Fruit fly (Drosophila melanogaster): ENCODE data around the gene Qsox3.
A peak's percentile ranks its signal among the peaks of the same experiment; 100 is the strongest.

Gene Qsox3

DNA sequence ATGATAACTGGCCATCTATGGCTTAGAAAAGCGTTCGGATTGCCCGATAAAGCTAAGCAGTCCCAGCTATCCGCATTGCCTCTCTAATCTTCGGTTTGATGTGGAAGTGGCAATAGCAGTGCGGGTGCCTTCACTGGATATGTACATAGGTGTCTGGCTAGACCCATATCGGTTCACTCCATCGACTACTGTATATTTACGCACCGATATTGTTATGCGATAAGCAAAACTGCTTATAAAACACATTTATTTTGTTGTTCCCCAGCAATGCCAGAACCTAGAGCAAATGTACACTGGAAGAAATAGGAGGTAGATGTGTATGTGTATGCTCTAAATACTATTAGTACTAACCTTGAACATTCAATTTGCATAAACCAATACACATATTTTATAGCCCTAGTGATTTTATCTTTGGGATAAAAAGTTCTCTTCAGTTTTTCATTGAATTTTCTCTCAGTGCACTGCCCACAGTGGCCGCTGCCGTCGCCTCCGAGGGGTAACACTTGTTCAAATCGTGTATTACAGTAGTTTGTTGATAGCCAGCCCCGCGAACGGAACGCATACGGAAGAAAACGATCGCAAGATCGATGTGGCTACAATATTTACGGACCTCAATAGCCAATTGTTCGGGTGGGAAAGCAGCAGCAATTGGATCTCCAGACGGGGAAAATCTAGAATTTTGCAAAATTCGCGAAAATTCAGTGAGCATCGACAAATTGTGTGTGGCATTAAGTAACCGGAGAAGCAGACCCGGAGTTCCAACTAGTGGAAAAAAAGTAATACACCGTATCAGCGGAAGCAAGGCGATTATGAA is 41.3 kb upstream of the Qsox3 start, which contains the start of gene CG31431 (continued):
- peak; percentile 98 for TF ChIP-seq Pdp1 (GFP tag; optimal IDR thresholded peaks at IDR 0.05)
- TF ChIP-seq CG31365 (tag; optimal IDR thresholded peaks at IDR 0.05): peak; percentile 88
- peak; percentile 98 for TF ChIP-seq CG1603 (tag; optimal IDR thresholded peaks at IDR 0.05)
- peak; percentile 97 for TF ChIP-seq jumu (GFP tag; optimal IDR thresholded peaks at IDR 0.05)
- TF ChIP-seq gt (GFP tag; IDR thresholded peaks at IDR 0.05): peak; percentile 88
- peak; percentile 99 for TF ChIP-seq lab (GFP tag; optimal IDR thresholded peaks at IDR 0.05)
- TF ChIP-seq fd3F (GFP tag; optimal IDR thresholded peaks at IDR 0.05): peak; percentile 96
- TF ChIP-seq az2 (GFP tag; optimal IDR thresholded peaks at IDR 0.05): peak; percentile 97
- TF ChIP-seq CG16815 (GFP tag; optimal IDR thresholded peaks at IDR 0.05): peak; percentile 92
- peak; percentile 97 for TF ChIP-seq crc (GFP tag; optimal IDR thresholded peaks at IDR 0.05)
- peak; percentile 89 for TF ChIP-seq Hey (tag; optimal IDR thresholded peaks at IDR 0.05)
- peak; percentile 97 for TF ChIP-seq repo (GFP tag; optimal IDR thresholded peaks at IDR 0.05)
- peak; percentile 95 for TF ChIP-seq HmgD (GFP tag; optimal IDR thresholded peaks at IDR 0.05)
- peak; percentile 89 for TF ChIP-seq CG5180 (GFP tag; optimal IDR thresholded peaks at IDR 0.05)
- peak; percentile 97 for TF ChIP-seq cwo (GFP tag; optimal IDR thresholded peaks at IDR 0.05)
- TF ChIP-seq CG3065 (GFP tag; optimal IDR thresholded peaks at IDR 0.05): peak; percentile 92
- TF ChIP-seq ftz-f1 (GFP tag; optimal IDR thresholded peaks at IDR 0.05): peak; percentile 83
- TF ChIP-seq crp (GFP tag; optimal IDR thresholded peaks at IDR 0.05): peak in 1 of 2 experiments; percentile 64
- TF ChIP-seq zen (tag; optimal IDR thresholded peaks at IDR 0.05): peak; percentile 97
- TF ChIP-seq Mad (GFP tag; optimal IDR thresholded peaks at IDR 0.05): peak; percentile 94
- peak; percentile 79 for TF ChIP-seq Lim3 (GFP tag; IDR thresholded peaks at IDR 0.05)
- TF ChIP-seq Elba2 (GFP tag; optimal IDR thresholded peaks at IDR 0.05): peak; percentile 41
- peak; percentile 95 for TF ChIP-seq kay (GFP tag; optimal IDR thresholded peaks at IDR 0.05)
- TF ChIP-seq Ada2b (GFP tag; IDR thresholded peaks at IDR 0.05): peak; percentile 98
- TF ChIP-seq Mrtf (GFP tag; IDR thresholded peaks at IDR 0.05): peak; percentile 97
- peak; percentile 96 for TF ChIP-seq ttk (GFP tag; IDR thresholded peaks at IDR 0.05)
- TF ChIP-seq CG6854 (GFP tag; optimal IDR thresholded peaks at IDR 0.05): peak; percentile 96
- no peak for TF ChIP-seq CG42726 (GFP tag; IDR thresholded peaks at IDR 0.05; ENCODE audit: partially characterized antibody)
- TF ChIP-seq CG9817 (tag; optimal IDR thresholded peaks at IDR 0.05): peak; percentile 97
- TF ChIP-seq CG10274 (GFP tag; optimal IDR thresholded peaks at IDR 0.05): peak; percentile 92
- peak; percentile 90 for TF ChIP-seq psq (GFP tag; optimal IDR thresholded peaks at IDR 0.05)
- peak; percentile 96 for TF ChIP-seq CG10979 (tag; optimal IDR thresholded peaks at IDR 0.05)
- peak; percentile 78 for TF ChIP-seq Sry-δ (GFP tag; optimal IDR thresholded peaks at IDR 0.05)
- peak; percentile 95 for TF ChIP-seq Blimp-1 (GFP tag; optimal IDR thresholded peaks at IDR 0.05)
- peak; percentile 96 for TF ChIP-seq CG16779 (GFP tag; IDR thresholded peaks at IDR 0.05)
- TF ChIP-seq p53 (GFP tag; optimal IDR thresholded peaks at IDR 0.05): peak; percentile 82
- TF ChIP-seq CG32772 (GFP tag; IDR thresholded peaks at IDR 0.05): peak; percentile 97
- TF ChIP-seq CG6254 (GFP tag; optimal IDR thresholded peaks at IDR 0.05): peak; percentile 89
- peak; percentile 73 to 97 for TF ChIP-seq eve (GFP tag; optimal IDR thresholded peaks at IDR 0.05)
- TF ChIP-seq D19A (tag; optimal IDR thresholded peaks at IDR 0.05): peak; percentile 94
- peak; percentile 97 for TF ChIP-seq Taf1 (GFP tag; IDR thresholded peaks at IDR 0.05)
- TF ChIP-seq trem (tag; optimal IDR thresholded peaks at IDR 0.05): peak; percentile 92
- TF ChIP-seq wor (GFP tag; IDR thresholded peaks at IDR 0.05): peak; percentile 90
- TF ChIP-seq gro (GFP tag; optimal IDR thresholded peaks at IDR 0.05): peak; percentile 98
- peak; percentile 67 for TF ChIP-seq pros (GFP tag; optimal IDR thresholded peaks at IDR 0.05)
- TF ChIP-seq CG4820 (GFP tag; optimal IDR thresholded peaks at IDR 0.05): peak; percentile 98
- TF ChIP-seq tna (GFP tag; IDR thresholded peaks at IDR 0.05; ENCODE audit: partially characterized antibody): no peak
- peak; percentile 98 for TF ChIP-seq Hmr (GFP tag; optimal IDR thresholded peaks at IDR 0.05)
